Worm (Caenorhabditis elegans): Measurements from ENCODE around the gene F11A5.17.

Gene F11A5.17

ce11 chrV:16201730-16202129 is at the start of gene F11A5.17:
Gene F11A5.17 (plus strand): TSS chrV:16202030.
- TF ChIP-seq cnd-1 (tag; optimal IDR thresholded peaks at IDR 0.05) (no peak), elt-3 (tag; optimal IDR thresholded peaks at IDR 0.05) (no peak), nhr-2 (tag; optimal IDR thresholded peaks at IDR 0.05) (no peak), sptf-1 (tag; optimal IDR thresholded peaks at IDR 0.05) (no peak), nhr-237 (tag; optimal IDR thresholded peaks at IDR 0.05) (no peak), mep-1 (tag; optimal IDR thresholded peaks at IDR 0.05) (no peak), mab-5 (tag; optimal IDR thresholded peaks at IDR 0.05) (no peak), unc-62 (GFP tag; optimal IDR thresholded peaks at IDR 0.05) (no peak)

- no peak for TF ChIP-seq ham-2 (GFP tag; optimal IDR thresholded peaks at IDR 0.05)
- TF ChIP-seq cnd-1 (tag; optimal IDR thresholded peaks at IDR 0.05) = no peak
- no peak for TF ChIP-seq zip-8 (tag; optimal IDR thresholded peaks at IDR 0.05)
Observed at ce11 chrV:16153375-16153774, 48.5 kb upstream of the F11A5.17 start, which contains the start of gene str-254. Gene str-254 (minus strand): TSS chrV:16153475.

ce11 chrV:16155111-16155510 is 46.7 kb upstream of the F11A5.17 start, which contains the start of gene str-97:
Gene str-97 (minus strand): TSS chrV:16155211.
- no peak for TF ChIP-seq hlh-1 (tag; optimal IDR thresholded peaks at IDR 0.05)
- TF ChIP-seq nhr-12 (tag; optimal IDR thresholded peaks at IDR 0.05) = no peak
- TF ChIP-seq ceh-43 (GFP tag; optimal IDR thresholded peaks at IDR 0.05) = no peak
- TF ChIP-seq ham-2 (GFP tag; optimal IDR thresholded peaks at IDR 0.05) = no peak
- TF ChIP-seq ceh-83 (GFP tag; optimal IDR thresholded peaks at IDR 0.05) = no peak
- no peak for TF ChIP-seq sem-2 (GFP tag; optimal IDR thresholded peaks at IDR 0.05)
- no peak for TF ChIP-seq cnd-1 (tag; optimal IDR thresholded peaks at IDR 0.05)
- no peak for TF ChIP-seq drap-1 (GFP tag; optimal IDR thresholded peaks at IDR 0.05)
- no peak for TF ChIP-seq lsy-2 (tag; optimal IDR thresholded peaks at IDR 0.05)
- no peak for TF ChIP-seq zip-8 (tag; optimal IDR thresholded peaks at IDR 0.05)

- TF ChIP-seq ztf-11 (tag; optimal IDR thresholded peaks at IDR 0.05) (no peak), ham-2 (GFP tag; optimal IDR thresholded peaks at IDR 0.05) (no peak), bed-3 (GFP tag; optimal IDR thresholded peaks at IDR 0.05) (no peak), unc-39 (tag; optimal IDR thresholded peaks at IDR 0.05) (no peak), nhr-28 (tag; optimal IDR thresholded peaks at IDR 0.05) (no peak), nhr-76 (tag; optimal IDR thresholded peaks at IDR 0.05) (no peak), mls-2 (tag; optimal IDR thresholded peaks at IDR 0.05) (no peak), hlh-1 (tag; optimal IDR thresholded peaks at IDR 0.05) (no peak), sptf-1 (tag; optimal IDR thresholded peaks at IDR 0.05) (no peak), lin-32 (GFP tag; optimal IDR thresholded peaks at IDR 0.05) (no peak), zip-8 (tag; optimal IDR thresholded peaks at IDR 0.05) (no peak), unc-62 (GFP tag; optimal IDR thresholded peaks at IDR 0.05) (no peak)
Observed at ce11 chrV:16158391-16158790, 43.4 kb upstream of the F11A5.17 start, which contains the start of gene str-99. Gene str-99 (minus strand): TSS chrV:16158491.

- TF ChIP-seq mab-5 (tag; optimal IDR thresholded peaks at IDR 0.05) = no peak
Observed at ce11 chrV:16159594-16159993, 42.2 kb upstream of the F11A5.17 start, which contains the start of gene F10A3.17. Gene F10A3.17 (minus strand): TSS chrV:16159694.

ce11 chrV:16160087-16160486 is 41.7 kb upstream of the F11A5.17 start:
- no peak for TF ChIP-seq mab-5 (tag; optimal IDR thresholded peaks at IDR 0.05)
- TF ChIP-seq pha-4 (tag; optimal IDR thresholded peaks at IDR 0.05) = no peak
- TF ChIP-seq nhr-2 (tag; optimal IDR thresholded peaks at IDR 0.05) = no peak
- TF ChIP-seq M03D4.4 (tag; optimal IDR thresholded peaks at IDR 0.05) = no peak
- no peak for TF ChIP-seq lsy-2 (tag; optimal IDR thresholded peaks at IDR 0.05)
- TF ChIP-seq drap-1 (GFP tag; optimal IDR thresholded peaks at IDR 0.05) = no peak
- TF ChIP-seq nhr-12 (tag; optimal IDR thresholded peaks at IDR 0.05) = no peak
- no peak for TF ChIP-seq ces-1 (GFP tag; optimal IDR thresholded peaks at IDR 0.05)
- TF ChIP-seq unc-120 (tag; optimal IDR thresholded peaks at IDR 0.05; ENCODE audit: poor library complexity, severe bottlenecking) = no peak
- TF ChIP-seq tbx-8 (GFP tag; optimal IDR thresholded peaks at IDR 0.05) = no peak
- TF ChIP-seq lin-32 (GFP tag; optimal IDR thresholded peaks at IDR 0.05) = no peak
- TF ChIP-seq ceh-83 (GFP tag; optimal IDR thresholded peaks at IDR 0.05) = no peak
